Worm (Caenorhabditis elegans) whole organism, L1 larva: Measurements from ENCODE around the gene R06F6.8.

Experiments
- C16A3.4 ChIP-seq: fragments of 150-350 bp; optimal IDR thresholded peaks from 2 replicates; lab custom pipeline; 2014; ENCODE audit warnings: missing biosample characterization, missing genetic modification characterization
- alr-1 ChIP-seq: fragments of 200-800 bp; sonication (Bioruptor generic); optimal IDR thresholded peaks from 2 replicates; lab custom pipeline; 2018; ENCODE audit warnings: borderline replicate concordance, mild to moderate bottlenecking, missing genetic modification characterization, missing compliant biosample characterization
- aly-2 ChIP-seq: fragments of 150-350 bp; optimal IDR thresholded peaks from 2 replicates; lab custom pipeline; 2014; ENCODE audit warnings: missing biosample characterization, missing genetic modification characterization
- ama-1 ChIP-seq: fragments of 150-350 bp; optimal IDR thresholded peaks from 2 replicates; lab custom pipeline; 2014
- blmp-1 ChIP-seq: fragments of 150-350 bp; optimal IDR thresholded peaks from 2 replicates; lab custom pipeline; 2014; ENCODE audit warnings: missing biosample characterization, missing genetic modification characterization
- ceh-8 ChIP-seq: fragments of 200-800 bp; sonication (Bioruptor generic); optimal IDR thresholded peaks from 2 replicates; lab custom pipeline; 2018; ENCODE audit warnings: mild to moderate bottlenecking, missing genetic modification characterization, moderate library complexity, missing compliant biosample characterization
- dpl-1 ChIP-seq, 3 experiments: fragments of 150-350 bp in 2 of 3; sonication (generic microtip) in 1 of 3; optimal IDR thresholded peaks; 2 replicates each; lab custom pipeline; 2014 to 2017; ENCODE audit warnings: missing biosample characterization in 3 of 3, missing genetic modification characterization in 3 of 3, missing genetic modification reagents in 3 of 3
- dsc-1 ChIP-seq: sonication (generic microtip); optimal IDR thresholded peaks from 2 replicates; lab custom pipeline; 2016; ENCODE audit warnings: mild to moderate bottlenecking, missing genetic modification characterization, missing compliant biosample characterization
- efl-3 ChIP-seq: fragments of 200-800 bp; sonication (Bioruptor generic); optimal IDR thresholded peaks from 2 replicates; lab custom pipeline; 2018; ENCODE audit warnings: mild to moderate bottlenecking, missing genetic modification characterization, missing compliant biosample characterization
- egl-13 ChIP-seq: sonication (generic microtip); optimal IDR thresholded peaks from 2 replicates; lab custom pipeline; 2016; ENCODE audit warnings: missing genotype, missing genetic modification reagents, missing genetic modification characterization, missing compliant biosample characterization
- egl-27 ChIP-seq, 2 experiments: fragments of 150-350 bp in 1 of 2; sonication (generic microtip); optimal IDR thresholded peaks; 3 replicates each; lab custom pipeline; 2017 to 2018; ENCODE audit warnings: missing biosample characterization in 2 of 2, missing genetic modification characterization in 2 of 2, missing genetic modification reagents in 2 of 2
- elt-2 ChIP-seq: sonication (generic microtip); optimal IDR thresholded peaks from 2 replicates; lab custom pipeline; 2016; ENCODE audit warnings: missing genetic modification characterization, mild to moderate bottlenecking, inconsistent platforms, missing compliant biosample characterization, missing genetic modification reagents
- elt-3 ChIP-seq, 6 experiments: fragments of 150-350 bp in 1 of 6; sonication (generic microtip); optimal IDR thresholded peaks; 2 replicates each; lab custom pipeline; 2017 to 2018; ENCODE audit warnings: missing biosample characterization in 6 of 6, missing genetic modification characterization in 6 of 6, inconsistent platforms in 1 of 6
- hlh-17 ChIP-seq: fragments of 200-800 bp; sonication (Bioruptor generic); optimal IDR thresholded peaks from 2 replicates; lab custom pipeline; 2018; ENCODE audit warnings: missing genetic modification characterization, mild to moderate bottlenecking, missing compliant biosample characterization, moderate library complexity, borderline replicate concordance
- hpl-2 ChIP-seq: fragments of 150-350 bp; optimal IDR thresholded peaks from 2 replicates; lab custom pipeline; 2014; ENCODE audit warnings: missing biosample characterization, missing genetic modification reagents, missing genetic modification characterization
- jun-1 ChIP-seq: fragments of 150-350 bp; optimal IDR thresholded peaks from 2 replicates; lab custom pipeline; 2014; ENCODE audit warnings: missing biosample characterization, missing genetic modification reagents, missing genetic modification characterization
- lin-13 ChIP-seq: fragments of 150-350 bp; optimal IDR thresholded peaks from 2 replicates; lab custom pipeline; 2014; ENCODE audit warnings: missing biosample characterization, missing genetic modification reagents, missing genetic modification characterization
- lin-14 ChIP-seq: fragments of 200-800 bp; sonication (Bioruptor generic); optimal IDR thresholded peaks from 2 replicates; lab custom pipeline; 2018; ENCODE audit warnings: mild to moderate bottlenecking, missing genetic modification characterization, moderate library complexity, missing compliant biosample characterization
- lin-15B ChIP-seq: fragments of 150-350 bp; sonication (generic microtip); optimal IDR thresholded peaks from 3 replicates; lab custom pipeline; 2014; ENCODE audit warnings: missing biosample characterization, missing genetic modification characterization
- lin-35 ChIP-seq, 2 experiments: fragments of 150-350 bp; optimal IDR thresholded peaks; 2 replicates each; lab custom pipeline; 2014; ENCODE audit warnings: missing biosample characterization in 2 of 2, missing genetic modification characterization in 2 of 2, missing genetic modification reagents in 2 of 2
- lin-39 ChIP-seq: fragments of 150-350 bp; optimal IDR thresholded peaks from 2 replicates; lab custom pipeline; 2014; ENCODE audit warnings: missing biosample characterization, missing genetic modification reagents, missing genetic modification characterization
- lir-3 ChIP-seq: sonication (generic microtip); optimal IDR thresholded peaks from 2 replicates; lab custom pipeline; 2016; ENCODE audit warnings: mild to moderate bottlenecking, missing genetic modification characterization, moderate library complexity, missing compliant biosample characterization; ENCODE audit not compliant: poor library complexity
- lsy-2 ChIP-seq, 2 experiments: fragments of 150-350 bp; optimal IDR thresholded peaks; 2 replicates each; lab custom pipeline; 2014; ENCODE audit warnings: missing biosample characterization in 2 of 2, missing genetic modification characterization in 2 of 2
- mdl-1 ChIP-seq, 2 experiments: fragments of 150-350 bp; optimal IDR thresholded peaks; 2 replicates each; lab custom pipeline; 2014 to 2017; ENCODE audit warnings: missing biosample characterization in 2 of 2, missing genetic modification characterization in 2 of 2, inconsistent platforms in 1 of 2
- mef-2 ChIP-seq: fragments of 150-350 bp; optimal IDR thresholded peaks from 2 replicates; lab custom pipeline; 2014; ENCODE audit warnings: missing biosample characterization, missing genetic modification characterization
- mep-1 ChIP-seq: fragments of 150-350 bp; optimal IDR thresholded peaks from 2 replicates; lab custom pipeline; 2014; ENCODE audit warnings: missing biosample characterization, missing genetic modification characterization
- nhr-11 ChIP-seq: fragments of 150-350 bp; optimal IDR thresholded peaks from 2 replicates; lab custom pipeline; 2014; ENCODE audit warnings: missing biosample characterization, missing genetic modification characterization
- nhr-20 ChIP-seq: sonication (generic microtip); optimal IDR thresholded peaks from 2 replicates; lab custom pipeline; 2016; ENCODE audit warnings: mild to moderate bottlenecking, missing genetic modification characterization, missing compliant biosample characterization
- nhr-28 ChIP-seq: fragments of 150-350 bp; optimal IDR thresholded peaks from 2 replicates; lab custom pipeline; 2014; ENCODE audit warnings: missing biosample characterization, missing genetic modification characterization
- nhr-47 ChIP-seq: sonication (generic microtip); optimal IDR thresholded peaks from 2 replicates; lab custom pipeline; 2016; ENCODE audit warnings: mild to moderate bottlenecking, missing genetic modification characterization, moderate library complexity, missing compliant biosample characterization
- nhr-71 ChIP-seq: sonication (generic microtip); optimal IDR thresholded peaks from 2 replicates; lab custom pipeline; 2016; ENCODE audit warnings: mild to moderate bottlenecking, missing genetic modification characterization, moderate library complexity, missing compliant biosample characterization
- nhr-76 ChIP-seq: sonication (generic microtip); optimal IDR thresholded peaks from 2 replicates; lab custom pipeline; 2017; ENCODE audit warnings: missing biosample characterization, missing genetic modification characterization
- nhr-84 ChIP-seq: sonication (generic microtip); optimal IDR thresholded peaks from 2 replicates; lab custom pipeline; 2017; ENCODE audit warnings: missing biosample characterization, missing genetic modification characterization
- nhr-85 ChIP-seq: sonication (generic microtip); peaks from one replicate; lab custom pipeline; 2016; ENCODE audit warnings: missing genetic modification characterization, inconsistent platforms, missing compliant biosample characterization
- nhr-90 ChIP-seq: sonication (generic microtip); optimal IDR thresholded peaks from 2 replicates; lab custom pipeline; 2016; ENCODE audit warnings: mild to moderate bottlenecking, missing genetic modification characterization, missing compliant biosample characterization; ENCODE audit not compliant: poor library complexity
- pax-3 ChIP-seq: fragments of 200-800 bp; sonication (Bioruptor generic); optimal IDR thresholded peaks from 2 replicates; lab custom pipeline; 2018; ENCODE audit warnings: mild to moderate bottlenecking, missing genetic modification characterization, moderate library complexity, missing compliant biosample characterization
- pqm-1 ChIP-seq: sonication (generic microtip); optimal IDR thresholded peaks from 3 replicates; lab custom pipeline; 2017; ENCODE audit warnings: missing biosample characterization, missing genetic modification characterization
- rnt-1 ChIP-seq: sonication (generic microtip); optimal IDR thresholded peaks from 2 replicates; lab custom pipeline; 2016; ENCODE audit warnings: mild to moderate bottlenecking, missing genetic modification characterization, moderate library complexity, missing compliant biosample characterization
- skn-1 ChIP-seq: fragments of 150-350 bp; optimal IDR thresholded peaks from 2 replicates; lab custom pipeline; 2014; ENCODE audit warnings: missing biosample characterization, missing genetic modification characterization
- snpc-4 ChIP-seq: fragments of 150-350 bp; optimal IDR thresholded peaks from 2 replicates; lab custom pipeline; 2014; ENCODE audit warnings: missing biosample characterization, missing genetic modification characterization
- snu-23 ChIP-seq: sonication (generic microtip); optimal IDR thresholded peaks from 2 replicates; lab custom pipeline; 2016; ENCODE audit warnings: missing genetic modification characterization, missing compliant biosample characterization
- sptf-1 ChIP-seq: fragments of 150-350 bp; optimal IDR thresholded peaks from 2 replicates; lab custom pipeline; 2014; ENCODE audit warnings: missing biosample characterization, missing genetic modification characterization
- swsn-7 ChIP-seq: sonication (generic microtip); optimal IDR thresholded peaks from 2 replicates; lab custom pipeline; 2016; ENCODE audit warnings: missing genetic modification characterization, missing compliant biosample characterization
- unc-30 ChIP-seq: sonication (generic microtip); optimal IDR thresholded peaks from 2 replicates; lab custom pipeline; 2017; ENCODE audit warnings: missing biosample characterization, missing genetic modification characterization
- unc-62 ChIP-seq: fragments of 150-350 bp; optimal IDR thresholded peaks from 2 replicates; lab custom pipeline; 2014; ENCODE audit warnings: missing biosample characterization, missing genetic modification reagents, missing genetic modification characterization
- unc-86 ChIP-seq: sonication (generic microtip); optimal IDR thresholded peaks from 2 replicates; lab custom pipeline; 2016; ENCODE audit warnings: missing genetic modification characterization, missing compliant biosample characterization
- unc-98 ChIP-seq: fragments of 200-800 bp; sonication (Bioruptor generic); IDR thresholded peaks from 2 replicates; pipeline ENCODE4 v1.3.6; 2022; ENCODE audit warnings: missing genetic modification characterization, missing compliant biosample characterization
- xbp-1 ChIP-seq: sonication (generic microtip); optimal IDR thresholded peaks from 2 replicates; lab custom pipeline; 2016; ENCODE audit warnings: missing genetic modification characterization, missing compliant biosample characterization
- zag-1 ChIP-seq: fragments of 150-350 bp; optimal IDR thresholded peaks from 2 replicates; lab custom pipeline; 2014; ENCODE audit warnings: missing biosample characterization, missing genetic modification characterization
- ztf-4 ChIP-seq: fragments of 150-350 bp; optimal IDR thresholded peaks from 2 replicates; lab custom pipeline; 2014; ENCODE audit warnings: missing biosample characterization, missing genetic modification characterization

R06F6.8 gene

DNA sequence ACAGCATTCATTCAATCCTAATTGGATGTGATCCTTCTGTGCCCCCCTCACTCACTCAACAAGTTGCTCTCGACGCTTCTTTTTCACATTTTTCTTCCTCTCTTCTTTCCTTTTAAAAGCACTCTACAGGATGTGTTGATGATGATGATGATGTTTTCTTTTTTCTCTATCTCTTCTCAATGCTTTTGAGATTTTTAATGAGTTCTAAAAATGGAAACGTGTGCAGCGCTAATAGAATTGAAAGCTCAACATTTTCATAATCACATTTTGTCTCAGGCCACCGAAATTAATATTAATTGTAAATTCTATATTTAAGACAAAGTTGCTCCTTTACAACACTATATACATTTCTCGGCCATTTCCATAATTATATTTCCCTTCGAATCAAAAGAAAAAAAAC is 19.6 kb downstream of the R06F6.8 start:
- TF ChIP-seq nhr-71 (tag; lab: Kevin White, UChicago) = peak; percentile 28
- TF ChIP-seq nhr-76 (tag; lab: Kevin White, UChicago) = no peak
- TF ChIP-seq lsy-2 (tag; optimal IDR thresholded peaks at IDR 0.05; lab: Kevin White, UChicago) = peak in 1 of 2 experiments; percentile 3
- peak; percentile 82 for TF ChIP-seq lin-14 (GFP tag; lab: Kevin White, UChicago)
- TF ChIP-seq egl-13 (tag; lab: Kevin White, UChicago) = peak; percentile 21
- TF ChIP-seq mef-2 (tag; lab: Kevin White, UChicago) = peak; percentile 13
- no peak for TF ChIP-seq elt-3 (tag; optimal IDR thresholded peaks at IDR 0.05; lab: Kevin White, UChicago)
- TF ChIP-seq nhr-47 (tag; lab: Kevin White, UChicago) = peak; percentile 13

ce11 chrII:10798429-10798893 is 21.3 kb downstream of the R06F6.8 start, which contains the start of gene npp-19:
Gene npp-19, minus strand, starts transcription at chrII:10798479.
- no peak for TF ChIP-seq lin-14 (GFP tag; lab: Kevin White, UChicago)
- peak; percentile 72 for TF ChIP-seq xbp-1 (tag; lab: Kevin White, UChicago)
- TF ChIP-seq nhr-11 (tag; lab: Kevin White, UChicago) = peak; percentile 35
- peak; percentile 33 for TF ChIP-seq hpl-2 (GFP tag; lab: Kevin White, UChicago)
- peak; percentile 47 for TF ChIP-seq nhr-90
- TF ChIP-seq nhr-20 (tag; lab: Kevin White, UChicago) = peak; percentile 69
- TF ChIP-seq nhr-84 = no peak
- TF ChIP-seq rnt-1 (tag; lab: Kevin White, UChicago) = peak; percentile 81
- peak; percentile 71 for TF ChIP-seq skn-1 (tag; lab: Kevin White, UChicago)
- peak; percentile 30 for TF ChIP-seq jun-1 (tag; lab: Kevin White, UChicago)
- TF ChIP-seq mdl-1 (tag; optimal IDR thresholded peaks at IDR 0.05; lab: Kevin White, UChicago) = peak in 1 of 2 experiments; percentile 58
- peak; percentile 27 for TF ChIP-seq lin-39 (tag; lab: Kevin White, UChicago)
- TF ChIP-seq unc-62 (GFP tag; lab: Kevin White, UChicago) = no peak
- peak; percentile 84 for TF ChIP-seq mep-1
- peak; percentile 62 for TF ChIP-seq C16A3.4
- TF ChIP-seq ama-1 = peak; percentile 6
- no peak for TF ChIP-seq egl-27 (tag; optimal IDR thresholded peaks at IDR 0.05; lab: Kevin White, UChicago)
- TF ChIP-seq ztf-4 (tag; lab: Kevin White, UChicago) = no peak
- TF ChIP-seq unc-86 = peak; percentile 12
- peak in 2 of 6 experiments; percentile 68 to 70 for TF ChIP-seq elt-3 (tag; optimal IDR thresholded peaks at IDR 0.05; lab: Kevin White, UChicago)
- TF ChIP-seq lin-13 (GFP tag; lab: Kevin White, UChicago) = peak; percentile 63
- TF ChIP-seq sptf-1 = no peak
- peak; percentile 20 for TF ChIP-seq ceh-8 (GFP tag; lab: Kevin White, UChicago)
- TF ChIP-seq nhr-28 (tag; lab: Kevin White, UChicago) = no peak
- peak; percentile 81 for TF ChIP-seq blmp-1 (tag; lab: Kevin White, UChicago)
- peak; percentile 83 to 88 for TF ChIP-seq lsy-2 (tag; optimal IDR thresholded peaks at IDR 0.05; lab: Kevin White, UChicago)
- TF ChIP-seq snpc-4 = peak; percentile 61
- TF ChIP-seq elt-2 (tag; lab: Kevin White, UChicago) = peak; percentile 16
- TF ChIP-seq pqm-1 (tag; lab: Kevin White, UChicago) = no peak
- TF ChIP-seq swsn-7 = peak; percentile 70
- TF ChIP-seq pax-3 (tag; lab: Kevin White, UChicago) = no peak
- peak; percentile 58 for TF ChIP-seq dsc-1
- TF ChIP-seq zag-1 (tag; lab: Kevin White, UChicago) = peak; percentile 6
- TF ChIP-seq aly-2 = peak; percentile 77
- no peak for TF ChIP-seq hlh-17 (GFP tag; lab: Kevin White, UChicago)
- no peak for TF ChIP-seq unc-98 (GFP tag; lab: Robert Waterston, UW)
- TF ChIP-seq lin-15B (tag; lab: Kevin White, UChicago) = peak; percentile 62
- no peak for TF ChIP-seq unc-30
- TF ChIP-seq dpl-1 (GFP tag; optimal IDR thresholded peaks at IDR 0.05; lab: Kevin White, UChicago) = peak; percentile 98 to 99 (median 98)
- TF ChIP-seq lin-35 (GFP tag; optimal IDR thresholded peaks at IDR 0.05; lab: Kevin White, UChicago) = peak; percentile 98 to 99
- TF ChIP-seq nhr-71 (tag; lab: Kevin White, UChicago) = peak; percentile 76
- peak; percentile 25 for TF ChIP-seq egl-13 (tag; lab: Kevin White, UChicago)
- TF ChIP-seq snu-23 (GFP tag; lab: Kevin White, UChicago) = peak; percentile 83
- peak; percentile 23 for TF ChIP-seq lir-3 (tag; lab: Kevin White, UChicago)
- no peak for TF ChIP-seq alr-1 (tag; lab: Kevin White, UChicago)
- no peak for TF ChIP-seq efl-3 (GFP tag; lab: Kevin White, UChicago)
- TF ChIP-seq nhr-85 (tag; lab: Kevin White, UChicago) = peak; percentile 80
